Worm (Caenorhabditis elegans): ENCODE data around the gene K01A6.6.

- TF ChIP-seq nhr-25 (tag; optimal IDR thresholded peaks at IDR 0.05) (no peak), C34F6.9 (tag; optimal IDR thresholded peaks at IDR 0.05) (no peak), mab-5 (tag; optimal IDR thresholded peaks at IDR 0.05) (no peak), nhr-10 (tag; optimal IDR thresholded peaks at IDR 0.05) (no peak), nhr-237 (tag; optimal IDR thresholded peaks at IDR 0.05) (no peak), nhr-21 (tag; optimal IDR thresholded peaks at IDR 0.05) (no peak), mdl-1 (tag; optimal IDR thresholded peaks at IDR 0.05) (no peak), unc-39 (tag; optimal IDR thresholded peaks at IDR 0.05) (no peak)
Measured at ce11 chrIV:11694143-11694542, 41.0 kb upstream of the K01A6.6 start, which contains the start of gene ZK792.7.

Data from whole organism, L2 larva.